Worm (Caenorhabditis elegans): ENCODE measurements around the gene K07H8.7.

K07H8.7 gene

DNA sequence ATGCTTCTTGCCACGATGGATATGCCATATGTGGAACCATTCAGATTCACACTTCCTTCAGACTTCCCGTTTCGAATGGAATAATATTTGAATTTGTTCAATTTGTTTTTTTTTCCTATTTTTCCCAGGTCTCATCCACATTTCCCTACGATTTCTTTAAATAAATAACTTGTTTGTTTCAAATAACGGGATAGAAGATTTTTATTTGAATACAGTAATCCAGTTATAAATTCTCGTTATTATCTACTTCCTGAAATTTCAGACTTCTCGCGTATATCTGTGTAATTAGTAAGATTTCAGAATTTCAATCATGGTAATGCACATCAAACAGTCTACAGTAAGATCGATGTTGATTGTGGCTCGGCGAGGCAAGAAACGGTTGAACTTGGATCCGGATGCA, 40.7 kb upstream of the K07H8.7 start, which contains the start of gene F35H10.5:
F35H10.5 (plus strand) TSS at position 301 of the 400 bp plus-strand sequence.
- TF ChIP-seq nhr-12 (tag; optimal IDR thresholded peaks at IDR 0.05) (no peak), eor-1 (tag; optimal IDR thresholded peaks at IDR 0.05) (no peak), nhr-25 (tag; optimal IDR thresholded peaks at IDR 0.05) (no peak), elt-3 (tag; optimal IDR thresholded peaks at IDR 0.05) (no peak), unc-62 (GFP tag; optimal IDR thresholded peaks at IDR 0.05) (no peak), nhr-237 (tag; optimal IDR thresholded peaks at IDR 0.05) (no peak), nhr-11 (tag; optimal IDR thresholded peaks at IDR 0.05) (no peak), pha-4 (tag; optimal IDR thresholded peaks at IDR 0.05) (no peak), hmg-11 (tag; optimal IDR thresholded peaks at IDR 0.05) (no peak), nhr-67 (tag; optimal IDR thresholded peaks at IDR 0.05) (no peak), fkh-2 (tag; optimal IDR thresholded peaks at IDR 0.05) (no peak), mml-1 (tag; optimal IDR thresholded peaks at IDR 0.05) (no peak), elt-2 (tag; optimal IDR thresholded peaks at IDR 0.05) (no peak), nhr-28 (tag; optimal IDR thresholded peaks at IDR 0.05) (no peak)

DNA sequence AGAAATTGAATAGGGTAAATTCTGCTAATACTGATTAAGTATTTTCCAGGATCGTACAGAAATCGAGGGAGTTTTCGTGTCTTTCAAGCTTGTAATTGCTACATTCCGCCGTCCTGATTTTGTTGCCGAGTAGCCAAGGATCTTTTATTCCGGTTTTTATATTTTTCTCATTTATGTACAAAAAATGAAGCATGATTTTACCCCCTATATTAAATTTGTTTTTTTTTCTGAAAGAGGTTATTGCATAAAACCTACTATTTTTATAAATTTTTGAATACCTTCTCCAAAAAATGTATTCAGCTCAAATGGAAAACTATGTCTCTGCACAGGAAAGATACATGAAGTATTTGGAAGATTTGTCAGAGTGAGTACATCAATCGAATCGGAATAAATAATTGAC, 39.8 kb upstream of the K07H8.7 start, which contains the start of gene F35H10.6:
F35H10.6 (plus strand) TSS at position 301 of the 400 bp plus-strand sequence.
- TF ChIP-seq hmg-11 (tag; optimal IDR thresholded peaks at IDR 0.05) (no peak), unc-39 (tag; optimal IDR thresholded peaks at IDR 0.05) (no peak), eor-1 (tag; optimal IDR thresholded peaks at IDR 0.05) (no peak), egl-5 (tag; optimal IDR thresholded peaks at IDR 0.05) (no peak), pqm-1 (tag; optimal IDR thresholded peaks at IDR 0.05) (no peak), pha-4 (tag; optimal IDR thresholded peaks at IDR 0.05) (no peak), ceh-16 (tag; optimal IDR thresholded peaks at IDR 0.05) (no peak), nhr-237 (tag; optimal IDR thresholded peaks at IDR 0.05) (no peak), ceh-28 (tag; optimal IDR thresholded peaks at IDR 0.05) (no peak), nhr-43 (tag; optimal IDR thresholded peaks at IDR 0.05; ENCODE audit: poor library complexity, severe bottlenecking) (no peak), mdl-1 (tag; optimal IDR thresholded peaks at IDR 0.05) (no peak), fkh-10 (GFP tag; optimal IDR thresholded peaks at IDR 0.05) (no peak), nhr-12 (tag; optimal IDR thresholded peaks at IDR 0.05) (no peak)

DNA sequence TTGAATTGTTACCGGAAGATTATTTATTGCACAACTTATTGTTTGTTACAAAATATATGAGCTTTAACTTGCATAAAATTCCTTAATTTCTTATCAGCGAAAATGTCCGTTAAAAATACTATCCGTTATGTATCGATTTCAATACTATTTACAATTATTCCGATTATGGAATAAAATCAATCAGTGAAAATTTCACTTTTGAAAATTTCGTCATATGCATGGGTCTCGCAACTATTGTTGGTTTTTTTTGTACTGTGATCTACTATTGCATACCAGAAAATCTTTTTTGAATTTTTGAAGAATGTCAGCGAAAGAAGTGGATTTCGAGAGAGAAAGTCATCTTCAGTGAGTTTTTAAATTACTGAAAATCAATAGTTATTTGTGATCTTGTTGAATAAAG, 37.4 kb upstream of the K07H8.7 start, which contains the start of gene nprl-3:
nprl-3 (plus strand) TSS at position 301 of the 400 bp plus-strand sequence.
- TF ChIP-seq elt-1 (tag; optimal IDR thresholded peaks at IDR 0.05) (no peak), zag-1 (tag; optimal IDR thresholded peaks at IDR 0.05) (no peak), fkh-2 (tag; optimal IDR thresholded peaks at IDR 0.05) (no peak), nhr-77 (tag; optimal IDR thresholded peaks at IDR 0.05) (no peak), ztf-4 (tag; optimal IDR thresholded peaks at IDR 0.05) (no peak), elt-3 (tag; optimal IDR thresholded peaks at IDR 0.05) (no peak), daf-12 (tag; optimal IDR thresholded peaks at IDR 0.05) (no peak), ceh-16 (tag; optimal IDR thresholded peaks at IDR 0.05) (no peak)

DNA sequence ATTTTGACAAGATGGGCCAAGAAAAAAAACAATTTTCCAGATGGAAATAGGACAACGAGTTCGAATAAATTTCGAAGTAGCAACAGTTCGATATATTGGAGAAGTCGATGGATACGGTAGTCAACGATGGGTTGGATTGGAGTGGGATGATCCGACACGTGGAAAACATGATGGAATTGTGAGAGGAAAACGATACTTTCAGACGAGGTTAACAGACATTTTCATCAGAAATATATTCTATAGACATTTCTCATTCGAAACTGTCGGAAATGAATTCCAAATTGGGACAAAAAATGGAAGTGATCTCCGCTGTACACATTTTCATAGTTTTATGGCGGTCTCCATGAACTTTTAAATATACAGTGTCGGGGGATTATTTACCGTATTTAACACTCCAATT, 34.8 kb upstream of the K07H8.7 start, which contains the start of gene tbce-1:
tbce-1 (plus strand) TSS at position 41 of the 400 bp plus-strand sequence.
- TF ChIP-seq mdl-1 (tag; optimal IDR thresholded peaks at IDR 0.05): no peak
- peak; percentile 18 for TF ChIP-seq ama-1 (optimal IDR thresholded peaks at IDR 0.05)
- TF ChIP-seq nhr-237 (tag; optimal IDR thresholded peaks at IDR 0.05): no peak
- no peak for TF ChIP-seq aly-2 (tag; optimal IDR thresholded peaks at IDR 0.05)
- no peak for TF ChIP-seq lin-15B (tag; optimal IDR thresholded peaks at IDR 0.05)

DNA sequence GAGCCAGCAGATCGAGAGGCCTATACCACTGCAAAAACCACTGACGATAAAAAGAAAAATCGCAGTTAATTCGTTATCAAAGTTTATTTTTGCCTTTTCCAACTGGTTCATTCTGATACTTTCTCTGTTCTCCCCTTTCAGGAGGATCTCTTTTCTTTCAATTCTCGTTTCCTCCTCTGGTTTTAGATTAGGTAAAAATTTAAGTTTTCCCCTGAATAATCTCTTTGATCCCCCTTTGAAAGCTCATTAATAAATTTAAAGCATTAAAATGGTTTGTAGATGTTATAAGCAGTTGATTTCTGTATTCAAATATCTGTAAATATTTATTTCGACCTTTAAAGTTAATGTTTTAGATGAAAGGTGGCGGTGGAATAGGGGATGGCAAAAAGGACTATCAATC, 31.4 kb upstream of the K07H8.7 start, which contains the start of gene K07H8.2:
K07H8.2 (plus strand) TSS at position 301 of the 400 bp plus-strand sequence.
- TF ChIP-seq nhr-11 (tag; optimal IDR thresholded peaks at IDR 0.05): no peak
- no peak for TF ChIP-seq sea-2 (GFP tag; optimal IDR thresholded peaks at IDR 0.05)
- no peak for TF ChIP-seq daf-12 (tag; optimal IDR thresholded peaks at IDR 0.05)
- no peak for TF ChIP-seq ceh-82 (tag; optimal IDR thresholded peaks at IDR 0.05)
- TF ChIP-seq ceh-16 (tag; optimal IDR thresholded peaks at IDR 0.05): no peak
- no peak for TF ChIP-seq pha-4 (tag; optimal IDR thresholded peaks at IDR 0.05)
- no peak for TF ChIP-seq nhr-23 (tag; optimal IDR thresholded peaks at IDR 0.05)
- TF ChIP-seq nhr-43 (tag; optimal IDR thresholded peaks at IDR 0.05; ENCODE audit: poor library complexity, severe bottlenecking): no peak
- TF ChIP-seq ama-1 (optimal IDR thresholded peaks at IDR 0.05): no peak
- TF ChIP-seq pqm-1 (tag; optimal IDR thresholded peaks at IDR 0.05): no peak
- no peak for TF ChIP-seq ztf-11 (tag; optimal IDR thresholded peaks at IDR 0.05)
- no peak for TF ChIP-seq lsy-12 (tag; optimal IDR thresholded peaks at IDR 0.05)
- TF ChIP-seq egl-5 (tag; optimal IDR thresholded peaks at IDR 0.05): no peak
- TF ChIP-seq skn-1 (tag; optimal IDR thresholded peaks at IDR 0.05): no peak
- TF ChIP-seq ceh-9 (tag; optimal IDR thresholded peaks at IDR 0.05): no peak
